Fruit fly (Drosophila melanogaster) whole organism, wandering third instar larva: ENCODE results near the gene Prosalpha6.

Source experiments
- Abd-B ChIP-seq: fragments of >200 bp; optimal IDR thresholded peaks from 2 replicates; lab custom pipeline; 2017; ENCODE audit warnings: missing biosample characterization, missing genetic modification characterization
- CG32264 ChIP-seq: fragments of 200-800 bp; sonication (Bioruptor generic); optimal IDR thresholded peaks from 2 replicates; lab custom pipeline; 2016; ENCODE audit warnings: missing biosample characterization, missing genetic modification characterization
- CG9705 ChIP-seq: fragments of 200-800 bp; sonication (Bioruptor generic); optimal IDR thresholded peaks from 2 replicates; lab custom pipeline; 2018; ENCODE audit warnings: missing biosample characterization, mild to moderate bottlenecking, missing genetic modification characterization
- CrebA ChIP-seq: fragments of 200-800 bp; sonication (Bioruptor generic); optimal IDR thresholded peaks from 2 replicates; lab custom pipeline; 2016; ENCODE audit warnings: missing biosample characterization, mild to moderate bottlenecking, missing genetic modification characterization, borderline replicate concordance
- HLH106 ChIP-seq: fragments of 200-800 bp; optimal IDR thresholded peaks from 3 replicates; lab custom pipeline; 2019; ENCODE audit warnings: missing biosample characterization, mild to moderate bottlenecking, missing genetic modification characterization, moderate library complexity
- Hnf4 ChIP-seq: fragments of 200-800 bp; sonication (Bioruptor generic); optimal IDR thresholded peaks from 2 replicates; lab custom pipeline; 2016; ENCODE audit warnings: missing biosample characterization, mild to moderate bottlenecking, missing genetic modification characterization
- Hr78 ChIP-seq: fragments of >200 bp; optimal IDR thresholded peaks from 2 replicates; lab custom pipeline; 2017; ENCODE audit warnings: missing biosample characterization, missing genetic modification characterization
- Hr83 ChIP-seq: fragments of 200-300 bp; sonication (Bioruptor generic); optimal IDR thresholded peaks from 2 replicates; lab custom pipeline; 2016; ENCODE audit warnings: missing biosample characterization, mild to moderate bottlenecking, missing genetic modification characterization, moderate library complexity; ENCODE audit not compliant: poor library complexity, severe bottlenecking
- Jra ChIP-seq: sonication (Bioruptor generic); optimal IDR thresholded peaks from 2 replicates; lab custom pipeline; 2016; ENCODE audit warnings: missing biosample characterization, missing genetic modification characterization
- Mio ChIP-seq: sonication (Bioruptor generic); optimal IDR thresholded peaks from 2 replicates; lab custom pipeline; 2016; ENCODE audit warnings: missing biosample characterization, missing genetic modification characterization
- Myc ChIP-seq: fragments of >200 bp; optimal IDR thresholded peaks from 2 replicates; lab custom pipeline; 2017
- N ChIP-seq: fragments of >200 bp; optimal IDR thresholded peaks from 2 replicates; lab custom pipeline; 2018; ENCODE audit warnings: missing biosample characterization, missing external identifiers, missing genetic modification characterization
- OdsH ChIP-seq: fragments of 200-800 bp; sonication (Bioruptor generic); optimal IDR thresholded peaks from 2 replicates; lab custom pipeline; 2016; ENCODE audit warnings: missing biosample characterization, mild to moderate bottlenecking, missing genetic modification characterization
- Rel ChIP-seq, 2 experiments: fragments of 200-800 bp; sonication (Bioruptor generic) in 1 of 2; optimal IDR thresholded peaks; 2 replicates in 1 of 2; 3 replicates in 1 of 2; lab custom pipeline; 2016 to 2019; ENCODE audit warnings: mild to moderate bottlenecking in 2 of 2, missing biosample characterization in 2 of 2, missing genetic modification characterization in 2 of 2, moderate library complexity in 1 of 2
- Sp1 ChIP-seq: fragments of 200-800 bp; sonication (Bioruptor generic); optimal IDR thresholded peaks from 3 replicates; lab custom pipeline; 2019; ENCODE audit warnings: missing biosample characterization, mild to moderate bottlenecking, missing genetic modification characterization, moderate library complexity
- br ChIP-seq: fragments of 200-800 bp; sonication (Bioruptor generic); optimal IDR thresholded peaks from 2 replicates; lab custom pipeline; 2016; ENCODE audit warnings: missing biosample characterization, missing genetic modification characterization
- brk ChIP-seq: fragments of 200-800 bp; sonication (Bioruptor generic); optimal IDR thresholded peaks from 2 replicates; lab custom pipeline; 2016; ENCODE audit warnings: missing biosample characterization, mild to moderate bottlenecking, missing genetic modification characterization
- dl ChIP-seq, 2 experiments: fragments of 175-275, 200-275 bp in 1 of 2; fragments of 200-275 bp in 1 of 2; sonication (Bioruptor generic); optimal IDR thresholded peaks; lab custom pipeline; 2018; ENCODE audit warnings: mild to moderate bottlenecking in 2 of 2, missing biosample characterization in 2 of 2, missing genetic modification characterization in 2 of 2, moderate library complexity in 2 of 2; ENCODE audit not compliant: partially characterized antibody in 2 of 2, insufficient read depth in 1 of 2
- dsf ChIP-seq: sonication (Bioruptor generic); optimal IDR thresholded peaks from 2 replicates; lab custom pipeline; 2016; ENCODE audit warnings: missing biosample characterization, missing genetic modification characterization, borderline replicate concordance
- ey ChIP-seq: fragments of 200-800 bp; sonication (Bioruptor generic); optimal IDR thresholded peaks from 2 replicates; lab custom pipeline; 2016; ENCODE audit warnings: missing biosample characterization, missing genetic modification characterization
- foxo ChIP-seq, 2 experiments: fragments of 200-800 bp; sonication (Bioruptor generic); optimal IDR thresholded peaks; 2 replicates in 1 of 2; 3 replicates in 1 of 2; lab custom pipeline; 2016 to 2017; ENCODE audit warnings: missing biosample characterization in 2 of 2, missing genetic modification characterization in 2 of 2
- fru ChIP-seq: fragments of 200-800 bp; sonication (Bioruptor generic); optimal IDR thresholded peaks from 3 replicates; lab custom pipeline; 2016; ENCODE audit warnings: missing biosample characterization, mild to moderate bottlenecking, missing genetic modification characterization
- h ChIP-seq: fragments of 200-800 bp; sonication (Bioruptor generic); optimal IDR thresholded peaks from 3 replicates; lab custom pipeline; 2016; ENCODE audit warnings: missing biosample characterization, mild to moderate bottlenecking, missing genetic modification characterization
- jim ChIP-seq: fragments of 175-275, 200-325 bp; sonication (Bioruptor generic); optimal IDR thresholded peaks from 2 replicates; lab custom pipeline; 2016; ENCODE audit warnings: missing biosample characterization, mild to moderate bottlenecking, missing genetic modification characterization
- lola ChIP-seq: fragments of >200 bp; optimal IDR thresholded peaks from 2 replicates; lab custom pipeline; 2017; ENCODE audit warnings: missing biosample characterization, missing genetic modification characterization
- pan ChIP-seq: fragments of >200 bp; optimal IDR thresholded peaks from 2 replicates; lab custom pipeline; 2017
- psq ChIP-seq: fragments of 200-800 bp; sonication (Bioruptor generic); optimal IDR thresholded peaks from 3 replicates; lab custom pipeline; 2017; ENCODE audit warnings: missing biosample characterization, mild to moderate bottlenecking, missing genetic modification characterization, moderate library complexity
- rgr ChIP-seq: fragments of 200-800 bp; sonication (Bioruptor generic); optimal IDR thresholded peaks from 3 replicates; lab custom pipeline; 2016; ENCODE audit warnings: missing biosample characterization, mild to moderate bottlenecking, missing genetic modification characterization
- sage ChIP-seq: fragments of 200-800 bp; sonication (Bioruptor generic); optimal IDR thresholded peaks from 2 replicates; lab custom pipeline; 2016; ENCODE audit warnings: missing biosample characterization, mild to moderate bottlenecking, missing genetic modification characterization
- sv ChIP-seq: fragments of 200-800 bp; sonication (Bioruptor generic); optimal IDR thresholded peaks from 3 replicates; lab custom pipeline; 2016; ENCODE audit warnings: missing biosample characterization, missing genetic modification characterization
- tai ChIP-seq: sonication (Bioruptor generic); optimal IDR thresholded peaks from 2 replicates; lab custom pipeline; 2016; ENCODE audit warnings: missing biosample characterization, missing genetic modification characterization
- woc ChIP-seq: sonication (Bioruptor generic); optimal IDR thresholded peaks from 2 replicates; lab custom pipeline; 2016; ENCODE audit warnings: missing biosample characterization, mild to moderate bottlenecking, missing genetic modification characterization

The Prosalpha6 gene

dm6 chr2L:10246785-10247190 lies 25.6 kb downstream of the Prosalpha6 start, which contains the start of gene chico:
Gene chico, minus strand, starts transcription at chr2L:10247078.
- TF ChIP-seq h (GFP tag; lab: Kevin White, UChicago) (no peak), Mio (GFP tag; lab: Kevin White, UChicago) (no peak), Hnf4 (GFP tag; lab: Kevin White, UChicago) (no peak), ey (GFP tag; lab: Kevin White, UChicago) (no peak), Hr83 (GFP tag; lab: Kevin White, UChicago) (peak; percentile 4), HLH106 (tag; lab: Kevin White, UChicago) (no peak), CG9705 (GFP tag; lab: Kevin White, UChicago) (no peak), psq (GFP tag; lab: Kevin White, UChicago) (no peak), Myc (lab: Kevin White, UChicago) (peak; percentile 38), CrebA (no peak), Jra (GFP tag; lab: Kevin White, UChicago) (peak; percentile 22), lola (GFP tag; lab: Kevin White, UChicago) (no peak), Rel (GFP tag; optimal IDR thresholded peaks at IDR 0.05; lab: Kevin White, UChicago) (no peak), Rel (tag; optimal IDR thresholded peaks at IDR 0.05; lab: Kevin White, UChicago) (peak; percentile 18), fru (GFP tag; lab: Kevin White, UChicago) (no peak), rgr (GFP tag; lab: Kevin White, UChicago) (no peak), tai (GFP tag; lab: Kevin White, UChicago) (no peak), dl (GFP tag; optimal IDR thresholded peaks at IDR 0.05; lab: Kevin White, UChicago; ENCODE audit: insufficient read depth in 1 of 2, partially characterized antibody in 2 of 2) (no peak)

DNA sequence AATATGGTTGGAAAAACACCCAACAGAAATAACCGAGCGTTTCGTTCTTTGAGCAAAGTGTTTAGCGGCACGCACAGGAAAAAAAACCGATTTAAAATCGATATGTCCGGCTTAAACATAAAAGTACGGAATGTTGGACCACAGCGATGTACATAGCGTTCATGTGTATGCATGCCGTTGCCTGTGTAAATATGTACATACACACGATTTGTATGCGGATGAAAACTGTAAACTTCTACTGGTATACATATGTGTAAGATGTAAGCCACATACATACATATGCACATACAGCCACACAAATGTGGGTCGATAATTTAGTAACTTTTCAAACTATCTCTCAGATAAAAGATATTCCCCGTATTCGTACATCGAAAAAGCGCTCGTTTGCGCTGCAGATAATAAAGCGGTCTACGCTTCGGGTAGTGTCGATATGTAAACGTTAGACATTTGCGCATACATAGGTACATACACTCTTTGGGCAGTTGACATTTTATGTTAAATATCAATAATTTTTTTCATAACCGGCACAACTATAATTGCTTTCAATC lies 28.6 kb downstream of the Prosalpha6 start:
- TF ChIP-seq Rel (GFP tag; optimal IDR thresholded peaks at IDR 0.05; lab: Kevin White, UChicago) (no peak), Rel (tag; optimal IDR thresholded peaks at IDR 0.05; lab: Kevin White, UChicago) (peak; percentile 7), CG32264 (no peak), HLH106 (tag; lab: Kevin White, UChicago) (no peak)

- no peak for TF ChIP-seq brk
- no peak for TF ChIP-seq fru (GFP tag; lab: Kevin White, UChicago)
- peak; percentile 60 for TF ChIP-seq tai (GFP tag; lab: Kevin White, UChicago)
- peak; percentile 71 for TF ChIP-seq jim
- TF ChIP-seq Jra (GFP tag; lab: Kevin White, UChicago) = peak; percentile 32
- TF ChIP-seq foxo (GFP tag; optimal IDR thresholded peaks at IDR 0.05; lab: Kevin White, UChicago) = no peak
- no peak for TF ChIP-seq Rel (GFP tag; optimal IDR thresholded peaks at IDR 0.05; lab: Kevin White, UChicago)
- no peak for TF ChIP-seq Rel (tag; optimal IDR thresholded peaks at IDR 0.05; lab: Kevin White, UChicago)
Measured at dm6 chr2L:10250441-10250847, 29.3 kb downstream of the Prosalpha6 start, which contains the start of the genes bsk and CG31717. Gene bsk, minus strand, starts transcription at chr2L:10250501. Gene CG31717, plus strand, starts transcription at chr2L:10250737.

- TF ChIP-seq N (GFP tag; lab: Kevin White, UChicago) (no peak), CG32264 (no peak), ey (GFP tag; lab: Kevin White, UChicago) (no peak), lola (GFP tag; lab: Kevin White, UChicago) (no peak), CG9705 (GFP tag; lab: Kevin White, UChicago) (no peak), OdsH (no peak), Myc (lab: Kevin White, UChicago) (no peak), dsf (GFP tag; lab: Kevin White, UChicago) (no peak), sage (GFP tag; lab: Kevin White, UChicago) (no peak), sv (no peak), pan (lab: Kevin White, UChicago) (no peak), Abd-B (GFP tag; lab: Kevin White, UChicago) (no peak), jim (no peak), psq (GFP tag; lab: Kevin White, UChicago) (no peak), CrebA (no peak), Hr78 (no peak)
Measured at dm6 chr2L:10251592-10251991, 30.4 kb downstream of the Prosalpha6 start, which contains the start of gene Ror. Gene Ror, plus strand, starts transcription at chr2L:10251843.

- TF ChIP-seq ey (GFP tag; lab: Kevin White, UChicago) = no peak
- no peak for TF ChIP-seq Sp1 (GFP tag; lab: Kevin White, UChicago)
- TF ChIP-seq OdsH = no peak
- no peak for TF ChIP-seq Jra (GFP tag; lab: Kevin White, UChicago)
- TF ChIP-seq woc (GFP tag; lab: Kevin White, UChicago) = peak; percentile 41
- peak; percentile 40 for TF ChIP-seq sage (GFP tag; lab: Kevin White, UChicago)
- TF ChIP-seq CrebA = no peak
- TF ChIP-seq br (GFP tag; lab: Kevin White, UChicago) = no peak
- TF ChIP-seq fru (GFP tag; lab: Kevin White, UChicago) = no peak
- no peak for TF ChIP-seq Hr83 (GFP tag; lab: Kevin White, UChicago)
Measured at dm6 chr2L:10255725-10256158, 34.6 kb downstream of the Prosalpha6 start, which contains the start of gene CG5676. Gene CG5676, minus strand, starts transcription at chr2L:10255891.
